Fruit fly (Drosophila melanogaster) whole organism, larva: ENCODE data around the gene CG14567.

Experiments
- noc ChIP-seq: fragments of 200-800 bp; sonication (Bioruptor generic); optimal IDR thresholded peaks from 3 replicates; lab custom pipeline; 2019; ENCODE audit warnings: missing biosample characterization, mild to moderate bottlenecking, missing genetic modification characterization, moderate library complexity

CG14567 gene

dm6 chr3L:21728616-21729047, 9.6 kb downstream of the CG14567 start, which contains the start of the genes CG11247 and Polr2H:
CG11247 (minus strand) TSS chr3L:21728806.
Polr2H (plus strand) TSS chr3L:21728932.
- TF ChIP-seq noc (tag; lab: Kevin White, UChicago): peak; percentile 62

- no peak for TF ChIP-seq noc (tag; lab: Kevin White, UChicago)
These were observed 10.5 kb downstream of the CG14567 start for dm6 chr3L:21727728-21728124.

- TF ChIP-seq noc (tag; lab: Kevin White, UChicago): no peak
These were observed 11.1 kb downstream of the CG14567 start for dm6 chr3L:21727013-21727727.

- TF ChIP-seq noc (tag; lab: Kevin White, UChicago): no peak
These were observed 17.4 kb downstream of the CG14567 start for dm6 chr3L:21720869-21721268.

- TF ChIP-seq noc (tag; lab: Kevin White, UChicago): no peak
These were observed 20.0 kb downstream of the CG14567 start for dm6 chr3L:21718233-21718632.

dm6 chr3L:21715974-21716373, 22.3 kb downstream of the CG14567 start:
- TF ChIP-seq noc (tag; lab: Kevin White, UChicago): no peak

- no peak for TF ChIP-seq noc (tag; lab: Kevin White, UChicago)
These were observed 28.2 kb downstream of the CG14567 start for dm6 chr3L:21709785-21710591.

dm6 chr3L:21706144-21706926, 31.9 kb downstream of the CG14567 start, which contains the start of gene CG32447:
CG32447 (minus strand) TSS chr3L:21706365.
- TF ChIP-seq noc (tag; lab: Kevin White, UChicago): no peak

- no peak for TF ChIP-seq noc (tag; lab: Kevin White, UChicago)
These were observed 37.3 kb downstream of the CG14567 start for dm6 chr3L:21700945-21701344.

- no peak for TF ChIP-seq noc (tag; lab: Kevin White, UChicago)
These were observed 38.2 kb downstream of the CG14567 start for dm6 chr3L:21700052-21700451.

- no peak for TF ChIP-seq noc (tag; lab: Kevin White, UChicago)
These were observed 43.6 kb downstream of the CG14567 start for dm6 chr3L:21694647-21695046.

dm6 chr3L:21688607-21689129, 49.6 kb downstream of the CG14567 start:
- no peak for TF ChIP-seq noc (tag; lab: Kevin White, UChicago)
